Fruit fly (Drosophila melanogaster): ENCODE data around the gene xit.
A peak's percentile ranks its signal among the peaks of the same experiment; 100 is the strongest.

The xit gene

dm6 chrX:6803312-6803794 is 17.5 kb upstream of the xit start, which contains the start of the genes C3G and pod1 (continued):
- TF ChIP-seq ftz-f1 (GFP tag; optimal IDR thresholded peaks at IDR 0.05), result peak; percentile 45
- no peak for TF ChIP-seq CG2199 (GFP tag; IDR thresholded peaks at IDR 0.05)
- TF ChIP-seq CG1024 (GFP tag; IDR thresholded peaks at IDR 0.05), result no peak
- peak; percentile 8 for TF ChIP-seq psq (GFP tag; optimal IDR thresholded peaks at IDR 0.05)
- TF ChIP-seq Hr39 (optimal IDR thresholded peaks at IDR 0.05), result no peak
- no peak for TF ChIP-seq CG7556 (GFP tag; optimal IDR thresholded peaks at IDR 0.05)
- no peak for TF ChIP-seq CG31388 (GFP tag; optimal IDR thresholded peaks at IDR 0.05)
- TF ChIP-seq CG10274 (GFP tag; optimal IDR thresholded peaks at IDR 0.05), result no peak
- no peak for TF ChIP-seq insv (GFP tag; optimal IDR thresholded peaks at IDR 0.05)
- TF ChIP-seq caup (GFP tag; optimal IDR thresholded peaks at IDR 0.05; ENCODE audit: severe bottlenecking), result peak; percentile 7
- no peak for TF ChIP-seq CG6765 (GFP tag; optimal IDR thresholded peaks at IDR 0.05)
- TF ChIP-seq CG4617 (GFP tag; optimal IDR thresholded peaks at IDR 0.05; ENCODE audit: borderline replicate concordance), result peak; percentile 92
- peak; percentile 57 for TF ChIP-seq CG4360 (GFP tag; IDR thresholded peaks at IDR 0.05)
- no peak for TF ChIP-seq Spps (tag; optimal IDR thresholded peaks at IDR 0.05)
- TF ChIP-seq CG12071 (GFP tag; optimal IDR thresholded peaks at IDR 0.05), result no peak
- TF ChIP-seq vnd (GFP tag; IDR thresholded peaks at IDR 0.05; ENCODE audit: partially characterized antibody), result peak; percentile 97
- peak; percentile 46 for TF ChIP-seq Bdp1 (GFP tag; optimal IDR thresholded peaks at IDR 0.05)
- peak; percentile 92 for TF ChIP-seq CG3995 (GFP tag; optimal IDR thresholded peaks at IDR 0.05)
- TF ChIP-seq kay (GFP tag; optimal IDR thresholded peaks at IDR 0.05), result no peak
- TF ChIP-seq salm (tag; optimal IDR thresholded peaks at IDR 0.05), result no peak
- peak; percentile 40 for TF ChIP-seq p53 (GFP tag; optimal IDR thresholded peaks at IDR 0.05)
- TF ChIP-seq CG12155 (GFP tag; optimal IDR thresholded peaks at IDR 0.05), result peak; percentile 39
- TF ChIP-seq CG4404 (GFP tag; IDR thresholded peaks at IDR 0.05), result no peak
- no peak for TF ChIP-seq da (GFP tag; optimal IDR thresholded peaks at IDR 0.05)
- no peak for TF ChIP-seq chif (GFP tag; optimal IDR thresholded peaks at IDR 0.05)
- TF ChIP-seq CG3838 (GFP tag; optimal IDR thresholded peaks at IDR 0.05), result no peak
- peak; percentile 32 for TF ChIP-seq sqz (GFP tag; optimal IDR thresholded peaks at IDR 0.05)
- no peak for TF ChIP-seq pita (GFP tag; optimal IDR thresholded peaks at IDR 0.05)
- TF ChIP-seq TFAM (GFP tag; optimal IDR thresholded peaks at IDR 0.05), result no peak
- TF ChIP-seq rib (GFP tag; IDR thresholded peaks at IDR 0.05), result peak; percentile 67; the same call in 1 of the 2 replicates
- TF ChIP-seq CG3726 (GFP tag; IDR thresholded peaks at IDR 0.05), result no peak
- peak; percentile 13 for TF ChIP-seq CG17829 (tag; optimal IDR thresholded peaks at IDR 0.05)
- peak; percentile 29 for TF ChIP-seq CG30020 (tag; optimal IDR thresholded peaks at IDR 0.05)
- TF ChIP-seq CG10267 (tag; optimal IDR thresholded peaks at IDR 0.05), result peak; percentile 66
- TF ChIP-seq slou (GFP tag; optimal IDR thresholded peaks at IDR 0.05), result peak; percentile 22
- TF ChIP-seq Max (GFP tag; optimal IDR thresholded peaks at IDR 0.05), result peak; percentile 50
- TF ChIP-seq oc (tag; optimal IDR thresholded peaks at IDR 0.05), result no peak
- TF ChIP-seq mirr (GFP tag; optimal IDR thresholded peaks at IDR 0.05), result peak; percentile 15
- TF ChIP-seq CG13296 (GFP tag; optimal IDR thresholded peaks at IDR 0.05), result peak; percentile 5
- TF ChIP-seq CG3281 (GFP tag; optimal IDR thresholded peaks at IDR 0.05), result no peak
- peak; percentile 13 for TF ChIP-seq CG9817 (tag; optimal IDR thresholded peaks at IDR 0.05)
- TF ChIP-seq CG6654 (GFP tag; optimal IDR thresholded peaks at IDR 0.05), result no peak
- peak; percentile 98 for TF ChIP-seq inv (GFP tag; IDR thresholded peaks at IDR 0.05; ENCODE audit: partially characterized antibody)
- peak; percentile 99 for TF ChIP-seq Opbp (GFP tag; IDR thresholded peaks at IDR 0.05; ENCODE audit: partially characterized antibody)
- TF ChIP-seq CG1832 (GFP tag; optimal IDR thresholded peaks at IDR 0.05), result no peak
- TF ChIP-seq CG7839 (tag; optimal IDR thresholded peaks at IDR 0.05), result no peak
- TF ChIP-seq HLH4C (GFP tag; IDR thresholded peaks at IDR 0.05; ENCODE audit: partially characterized antibody), result peak; percentile 98
- TF ChIP-seq CG10979 (tag; optimal IDR thresholded peaks at IDR 0.05), result no peak
- peak; percentile 54 for TF ChIP-seq lilli (GFP tag; optimal IDR thresholded peaks at IDR 0.05)
- TF ChIP-seq amos (GFP tag; IDR thresholded peaks at IDR 0.05; ENCODE audit: partially characterized antibody), result peak; percentile 100
- TF ChIP-seq CG2120 (GFP tag; optimal IDR thresholded peaks at IDR 0.05), result peak; percentile 53
